Worm (Caenorhabditis elegans) whole organism, mixed stage, embryonic: Measurements from ENCODE around the gene C34C6.9.

Experiments used
- M03D4.4 ChIP-seq: sonication (generic microtip); optimal IDR thresholded peaks from 2 replicates; lab custom pipeline; 2017; ENCODE audit warnings: mild to moderate bottlenecking, missing genetic modification characterization, missing compliant biosample characterization
- bed-3 ChIP-seq: fragments of 200-800 bp; sonication (Bioruptor generic); optimal IDR thresholded peaks from 3 replicates; lab custom pipeline; 2018; ENCODE audit warnings: mild to moderate bottlenecking, missing genetic modification characterization, moderate library complexity, missing compliant biosample characterization
- ceh-39 ChIP-seq: fragments of 150-350 bp; optimal IDR thresholded peaks from 2 replicates; lab custom pipeline; 2014; ENCODE audit warnings: missing biosample characterization, missing genetic modification characterization
- ceh-43 ChIP-seq: fragments of 200-800 bp; sonication (Bioruptor generic); optimal IDR thresholded peaks from 2 replicates; lab custom pipeline; 2018; ENCODE audit warnings: mild to moderate bottlenecking, missing genetic modification characterization, moderate library complexity, missing compliant biosample characterization
- ceh-83 ChIP-seq: fragments of 200-800 bp; sonication (Bioruptor generic); optimal IDR thresholded peaks from 2 replicates; lab custom pipeline; 2018; ENCODE audit warnings: mild to moderate bottlenecking, missing genetic modification characterization, missing compliant biosample characterization
- ces-1 ChIP-seq: fragments of 150-350 bp; optimal IDR thresholded peaks from 2 replicates; lab custom pipeline; 2014; ENCODE audit warnings: missing biosample characterization, missing genetic modification reagents, missing genetic modification characterization
- cnd-1 ChIP-seq: fragments of 200-800 bp; sonication (Bioruptor generic); optimal IDR thresholded peaks from 2 replicates; lab custom pipeline; 2018; ENCODE audit warnings: mild to moderate bottlenecking, missing genetic modification characterization, missing compliant biosample characterization
- drap-1 ChIP-seq: fragments of 200-800 bp; sonication (Bioruptor generic); optimal IDR thresholded peaks from 3 replicates; lab custom pipeline; 2018; ENCODE audit warnings: mild to moderate bottlenecking, missing genetic modification characterization, missing compliant biosample characterization
- elt-1 ChIP-seq: sonication (generic microtip); optimal IDR thresholded peaks from 2 replicates; lab custom pipeline; 2017; ENCODE audit warnings: missing genetic modification characterization, mild to moderate bottlenecking, missing compliant biosample characterization, antibody characterized with exemption, moderate library complexity, borderline replicate concordance; ENCODE audit not compliant: insufficient read depth
- elt-3 ChIP-seq: fragments of 150-350 bp; optimal IDR thresholded peaks from 2 replicates; lab custom pipeline; 2014; ENCODE audit warnings: missing biosample characterization, missing genetic modification characterization
- flh-1 ChIP-seq: fragments of 200-800 bp; sonication (Bioruptor generic); optimal IDR thresholded peaks from 2 replicates; lab custom pipeline; 2018; ENCODE audit warnings: mild to moderate bottlenecking, missing genetic modification characterization, moderate library complexity, missing compliant biosample characterization
- ham-2 ChIP-seq: fragments of 200-800 bp; sonication (Bioruptor generic); optimal IDR thresholded peaks from 2 replicates; lab custom pipeline; 2018; ENCODE audit warnings: mild to moderate bottlenecking, missing genetic modification characterization, missing compliant biosample characterization
- hlh-1 ChIP-seq: fragments of 150-350 bp; optimal IDR thresholded peaks from 2 replicates; lab custom pipeline; 2014; ENCODE audit warnings: missing biosample characterization, missing genetic modification reagents, missing genetic modification characterization
- lin-13 ChIP-seq: fragments of 150-350 bp; optimal IDR thresholded peaks from 2 replicates; lab custom pipeline; 2014; ENCODE audit warnings: missing biosample characterization, missing genetic modification characterization
- lin-32 ChIP-seq: fragments of 200-800 bp; sonication (Bioruptor generic); optimal IDR thresholded peaks from 2 replicates; lab custom pipeline; 2018; ENCODE audit warnings: mild to moderate bottlenecking, missing genetic modification characterization, missing compliant biosample characterization
- lsy-2 ChIP-seq: fragments of 150-350 bp; optimal IDR thresholded peaks from 2 replicates; lab custom pipeline; 2014; ENCODE audit warnings: missing biosample characterization, missing genetic modification characterization
- mab-5 ChIP-seq: fragments of 150-350 bp; optimal IDR thresholded peaks from 2 replicates; lab custom pipeline; 2014; ENCODE audit warnings: missing biosample characterization, missing genetic modification characterization
- mep-1 ChIP-seq: fragments of 150-350 bp; optimal IDR thresholded peaks from 2 replicates; lab custom pipeline; 2017; ENCODE audit warnings: missing biosample characterization, missing genetic modification reagents, missing genetic modification characterization, inconsistent platforms
- mls-2 ChIP-seq: sonication (generic microtip); optimal IDR thresholded peaks from 2 replicates; lab custom pipeline; 2016; ENCODE audit warnings: mild to moderate bottlenecking, missing genetic modification characterization, moderate library complexity, missing compliant biosample characterization
- nhr-12 ChIP-seq: fragments of 150-350 bp; optimal IDR thresholded peaks from 2 replicates; lab custom pipeline; 2014; ENCODE audit warnings: missing biosample characterization, missing genetic modification characterization
- nhr-28 ChIP-seq: fragments of 150-350 bp; optimal IDR thresholded peaks from 2 replicates; lab custom pipeline; 2014; ENCODE audit warnings: missing biosample characterization, missing genetic modification characterization
- sem-2 ChIP-seq: fragments of 200-800 bp; sonication (Bioruptor generic); optimal IDR thresholded peaks from 2 replicates; lab custom pipeline; 2018; ENCODE audit warnings: mild to moderate bottlenecking, missing genetic modification characterization, missing compliant biosample characterization
- snpc-4 ChIP-seq: fragments of 150-350 bp; optimal IDR thresholded peaks from 2 replicates; lab custom pipeline; 2014; ENCODE audit warnings: missing biosample characterization, missing genetic modification characterization
- tbx-8 ChIP-seq: fragments of 200-800 bp; sonication (Bioruptor generic); optimal IDR thresholded peaks from 2 replicates; lab custom pipeline; 2018; ENCODE audit warnings: mild to moderate bottlenecking, missing genetic modification characterization, moderate library complexity, missing compliant biosample characterization
- unc-120 ChIP-seq: sonication (generic microtip); optimal IDR thresholded peaks from 2 replicates; lab custom pipeline; 2017; ENCODE audit warnings: missing genetic modification characterization, missing compliant biosample characterization; ENCODE audit not compliant: poor library complexity, severe bottlenecking
- unc-39 ChIP-seq: fragments of 150-350 bp; optimal IDR thresholded peaks from 2 replicates; lab custom pipeline; 2014; ENCODE audit warnings: missing biosample characterization, missing genetic modification characterization
- unc-62 ChIP-seq: fragments of 150-350 bp; optimal IDR thresholded peaks from 2 replicates; lab custom pipeline; 2014; ENCODE audit warnings: missing biosample characterization, missing genetic modification reagents, missing genetic modification characterization
- zip-8 ChIP-seq: fragments of 150-350 bp; optimal IDR thresholded peaks from 2 replicates; lab custom pipeline; 2014; ENCODE audit warnings: missing biosample characterization, missing genetic modification characterization
- ztf-11 ChIP-seq: fragments of 150-350 bp; optimal IDR thresholded peaks from 2 replicates; lab custom pipeline; 2014; ENCODE audit warnings: missing biosample characterization, missing genetic modification characterization

The C34C6.9 gene

ce11 chrII:8716231-8716878 is 30.6 kb downstream of the C34C6.9 start, which contains the start of the genes cyn-11 and T01B7.5:
Gene cyn-11 (minus strand): TSS chrII:8716281.
Gene T01B7.5 (plus strand): TSS chrII:8716828.
- TF ChIP-seq lsy-2 (peak; percentile 49), hlh-1 (tag; lab: Kevin White, UChicago) (peak; percentile 17), ztf-11 (tag; lab: Kevin White, UChicago) (no peak), M03D4.4 (tag; lab: Kevin White, UChicago) (peak; percentile 43), ces-1 (GFP tag; lab: Kevin White, UChicago) (peak; percentile 62), unc-120 (tag; lab: Kevin White, UChicago) (peak; percentile 34), unc-62 (GFP tag; lab: Kevin White, UChicago) (no peak), snpc-4 (tag; lab: Kevin White, UChicago) (no peak), ceh-43 (GFP tag; lab: Kevin White, UChicago) (peak; percentile 48), mep-1 (tag; lab: Kevin White, UChicago) (peak; percentile 81), cnd-1 (tag; lab: Kevin White, UChicago) (peak; percentile 31), ham-2 (GFP tag; lab: Kevin White, UChicago) (peak; percentile 34), elt-1 (tag; lab: Kevin White, UChicago) (peak; percentile 47)

- TF ChIP-seq ceh-39 (tag; lab: Kevin White, UChicago) = no peak
- no peak for TF ChIP-seq mep-1 (tag; lab: Kevin White, UChicago)
- TF ChIP-seq elt-1 (tag; lab: Kevin White, UChicago) = peak; percentile 64
- TF ChIP-seq, all 35 proteins: peak for 1
These were observed 31.9 kb downstream of the C34C6.9 start for ce11 chrII:8717579-8717978.

DNA sequence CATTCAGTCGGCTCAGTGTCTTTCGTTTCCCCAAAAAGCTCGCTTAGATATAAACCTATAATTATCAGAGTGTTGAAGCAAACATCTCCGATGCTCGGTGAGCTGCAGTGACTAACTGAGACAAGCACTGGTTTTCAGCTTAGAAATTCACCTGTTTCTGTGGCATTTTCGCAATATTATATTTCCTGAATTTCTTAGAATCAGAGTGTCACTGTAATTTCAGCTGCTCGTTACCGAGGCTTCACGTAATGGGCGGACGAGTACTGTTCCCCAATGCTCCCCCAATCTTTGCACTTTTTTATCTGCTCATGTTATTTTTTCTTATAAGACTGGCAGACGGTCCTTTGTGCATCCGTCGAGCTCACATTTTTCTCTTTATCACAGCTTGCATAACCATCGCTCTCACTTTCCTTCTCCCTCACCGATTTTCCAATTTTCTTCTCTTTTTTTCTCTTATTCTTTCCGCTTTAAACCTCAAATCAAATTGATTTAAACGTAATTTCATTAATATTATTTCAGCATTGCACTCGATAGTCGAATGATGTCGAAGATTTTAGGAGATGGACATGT is 36.3 kb downstream of the C34C6.9 start, which contains the start of gene trcs-2:
Gene trcs-2, plus strand, starts transcription at position 520 of the 570 bp plus-strand sequence.
- TF ChIP-seq unc-120 (tag; lab: Kevin White, UChicago) (no peak), ces-1 (GFP tag; lab: Kevin White, UChicago) (no peak), M03D4.4 (tag; lab: Kevin White, UChicago) (no peak), mls-2 (no peak), flh-1 (GFP tag; lab: Kevin White, UChicago) (no peak), elt-1 (tag; lab: Kevin White, UChicago) (no peak), ztf-11 (tag; lab: Kevin White, UChicago) (no peak), lin-13 (no peak), bed-3 (no peak), ceh-39 (tag; lab: Kevin White, UChicago) (no peak), sem-2 (GFP tag; lab: Kevin White, UChicago) (no peak), nhr-28 (no peak), tbx-8 (GFP tag; lab: Kevin White, UChicago) (no peak), snpc-4 (tag; lab: Kevin White, UChicago) (no peak), drap-1 (GFP tag; lab: Kevin White, UChicago) (no peak)

DNA sequence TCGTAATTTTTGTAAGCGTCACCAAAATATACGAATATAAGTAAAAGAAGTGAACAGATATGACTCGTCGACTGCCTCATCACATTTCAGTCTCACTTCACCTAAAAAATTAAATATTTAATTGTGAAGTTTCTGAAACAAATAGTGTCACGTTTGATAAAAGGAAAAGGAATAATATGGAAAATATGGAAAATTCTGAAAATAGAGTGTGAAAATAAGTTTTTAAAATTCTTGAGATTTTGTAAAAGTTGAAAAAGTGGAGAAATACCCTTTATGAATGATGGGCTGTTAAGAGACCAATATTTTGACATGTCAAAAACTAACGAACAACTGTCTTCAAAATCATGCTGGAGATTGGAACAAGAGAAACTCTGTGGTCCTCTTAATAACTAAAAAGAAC is 41.0 kb downstream of the C34C6.9 start, which contains the start of gene T01B7.9:
Gene T01B7.9, minus strand, starts transcription at position 101 of the 400 bp plus-strand sequence.
- TF ChIP-seq unc-39 (tag; lab: Kevin White, UChicago) (no peak), unc-62 (GFP tag; lab: Kevin White, UChicago) (no peak)

DNA sequence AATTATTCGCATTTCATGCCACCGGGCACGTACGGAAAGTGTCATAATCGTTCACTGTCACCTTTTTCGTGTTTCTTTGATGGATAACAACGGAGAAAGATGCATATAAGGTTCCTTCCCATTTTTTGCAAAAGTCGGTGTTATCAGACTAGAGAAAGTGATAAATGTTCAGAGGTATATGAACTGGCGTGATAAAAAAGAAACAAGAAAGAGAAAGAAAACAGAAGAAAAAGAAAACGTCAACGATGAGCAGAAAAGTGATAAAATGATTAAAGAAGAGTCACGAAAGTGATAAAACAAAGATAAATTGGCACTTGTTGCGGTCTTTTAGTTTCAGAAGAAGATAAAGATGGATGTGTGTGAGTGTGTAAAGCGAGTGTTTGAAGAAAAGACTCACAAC is 44.6 kb downstream of the C34C6.9 start:
- TF ChIP-seq cnd-1 (tag; lab: Kevin White, UChicago) (no peak), zip-8 (tag; lab: Kevin White, UChicago) (no peak), unc-39 (tag; lab: Kevin White, UChicago) (no peak), unc-120 (tag; lab: Kevin White, UChicago) (no peak), lin-32 (GFP tag; lab: Kevin White, UChicago) (no peak), nhr-12 (tag; lab: Kevin White, UChicago) (no peak), drap-1 (GFP tag; lab: Kevin White, UChicago) (no peak), elt-3 (tag; lab: Kevin White, UChicago) (no peak), mab-5 (no peak), ces-1 (GFP tag; lab: Kevin White, UChicago) (no peak), M03D4.4 (tag; lab: Kevin White, UChicago) (no peak), elt-1 (tag; lab: Kevin White, UChicago) (no peak), nhr-28 (no peak), lin-13 (no peak), ztf-11 (tag; lab: Kevin White, UChicago) (no peak), lsy-2 (no peak), mep-1 (tag; lab: Kevin White, UChicago) (no peak), ceh-83 (GFP tag; lab: Kevin White, UChicago) (no peak), mls-2 (no peak), sem-2 (GFP tag; lab: Kevin White, UChicago) (no peak)
